Worm (Caenorhabditis elegans) whole organism, L4 larva: ENCODE data around the gene nhr-285.

Source experiments
- ZK337.2 ChIP-seq: fragments of 200-800 bp; sonication (Bioruptor generic); IDR thresholded peaks from 2 replicates; pipeline ENCODE4 v1.3.6; 2022; ENCODE audit warnings: missing genetic modification reagents, missing genetic modification characterization, missing compliant biosample characterization
- ZK546.5 ChIP-seq, 2 experiments: sonication (generic microtip); optimal IDR thresholded peaks; 2 replicates each; lab custom pipeline; 2017; ENCODE audit warnings: missing biosample characterization in 2 of 2, missing genetic modification characterization in 2 of 2
- aha-1 ChIP-seq: fragments of 150-350 bp; peaks from one replicate; lab custom pipeline; 2014; ENCODE audit warnings: missing biosample characterization, missing genetic modification characterization
- ceh-62 ChIP-seq: sonication (generic microtip); optimal IDR thresholded peaks from 2 replicates; lab custom pipeline; 2017; ENCODE audit warnings: missing biosample characterization, missing genetic modification characterization
- cey-2 ChIP-seq: sonication (generic microtip); optimal IDR thresholded peaks from 3 replicates; lab custom pipeline; 2017; ENCODE audit warnings: missing genetic modification characterization, mild to moderate bottlenecking, missing compliant biosample characterization, antibody characterized with exemption, borderline replicate concordance; ENCODE audit not compliant: insufficient read depth
- daf-12 ChIP-seq: fragments of 150-350 bp; optimal IDR thresholded peaks from 2 replicates; lab custom pipeline; 2014; ENCODE audit warnings: missing biosample characterization, missing genetic modification reagents, missing genetic modification characterization
- daf-16 ChIP-seq, 3 experiments: sonication (generic microtip); optimal IDR thresholded peaks; 2 replicates each; lab custom pipeline; 2016 to 2017; ENCODE audit warnings: missing genetic modification characterization in 3 of 3, missing genetic modification reagents in 3 of 3, mild to moderate bottlenecking in 2 of 3, missing compliant biosample characterization in 2 of 3, missing biosample characterization in 1 of 3, moderate library complexity in 1 of 3
- dve-1 ChIP-seq: sonication (generic microtip); optimal IDR thresholded peaks from 2 replicates; lab custom pipeline; 2017; ENCODE audit warnings: antibody characterized with exemption, mild to moderate bottlenecking, missing genetic modification characterization, missing compliant biosample characterization; ENCODE audit not compliant: insufficient read depth
- fkh-10 ChIP-seq: fragments of 150-350 bp; optimal IDR thresholded peaks from 2 replicates; lab custom pipeline; 2014; ENCODE audit warnings: missing biosample characterization, missing genetic modification reagents, missing genetic modification characterization
- hlh-30 ChIP-seq: sonication (generic microtip); optimal IDR thresholded peaks from 2 replicates; lab custom pipeline; 2017; ENCODE audit warnings: antibody characterized with exemption, mild to moderate bottlenecking, missing genetic modification characterization, missing compliant biosample characterization; ENCODE audit not compliant: insufficient read depth
- lin-13 ChIP-seq: fragments of 150-350 bp; optimal IDR thresholded peaks from 2 replicates; lab custom pipeline; 2014; ENCODE audit warnings: missing biosample characterization, missing genetic modification reagents, missing genetic modification characterization
- lin-15B ChIP-seq: fragments of 150-350 bp; sonication (generic microtip); optimal IDR thresholded peaks from 3 replicates; lab custom pipeline; 2014; ENCODE audit warnings: missing biosample characterization, missing genetic modification characterization
- lir-3 ChIP-seq: sonication (generic microtip); optimal IDR thresholded peaks from 2 replicates; lab custom pipeline; 2016; ENCODE audit warnings: mild to moderate bottlenecking, missing genetic modification characterization, missing compliant biosample characterization
- madf-5 ChIP-seq, 2 experiments: fragments of 200-800 bp; sonication (Bioruptor generic); IDR thresholded peaks; 2 replicates each; pipeline ENCODE4 v1.3.6; 2022; ENCODE audit warnings: missing compliant biosample characterization in 2 of 2, missing genetic modification characterization in 2 of 2
- madf-9 ChIP-seq: fragments of 200-800 bp; sonication (Bioruptor generic); conservative IDR thresholded peaks from 2 replicates; pipeline ENCODE4 v1.3.6; 2022; ENCODE audit warnings: missing genetic modification reagents, missing genetic modification characterization, missing compliant biosample characterization
- mdl-1 ChIP-seq, 2 experiments: fragments of 150-350 bp in 1 of 2; sonication (generic microtip) in 1 of 2; optimal IDR thresholded peaks; 2 replicates each; lab custom pipeline; 2014 to 2017; ENCODE audit warnings: missing biosample characterization in 2 of 2, missing genetic modification characterization in 2 of 2
- nhr-10 ChIP-seq: fragments of 150-350 bp; optimal IDR thresholded peaks from 2 replicates; lab custom pipeline; 2014; ENCODE audit warnings: missing biosample characterization, missing genetic modification characterization
- saeg-2 ChIP-seq: fragments of 200-800 bp; sonication (Bioruptor generic); IDR thresholded peaks from 2 replicates; pipeline ENCODE4 v1.3.6; 2022; ENCODE audit warnings: missing genetic modification reagents, missing genetic modification characterization, missing compliant biosample characterization
- set-16 ChIP-seq: fragments of 200-800 bp; sonication (Bioruptor generic); IDR thresholded peaks from 2 replicates; pipeline ENCODE4 v1.3.6; 2022; ENCODE audit warnings: missing genetic modification reagents, missing genetic modification characterization, missing compliant biosample characterization
- spr-1 ChIP-seq: sonication (generic microtip); optimal IDR thresholded peaks from 2 replicates; lab custom pipeline; 2016; ENCODE audit warnings: mild to moderate bottlenecking, missing genetic modification characterization, missing compliant biosample characterization
- tra-1 ChIP-seq: fragments of 200-800 bp; sonication (Bioruptor generic); IDR thresholded peaks from 2 replicates; pipeline ENCODE4 v1.3.6; 2022; ENCODE audit warnings: missing genetic modification reagents, missing genetic modification characterization, missing compliant biosample characterization

nhr-285 gene

ce11 chrV:15733020-15733419, 46.0 kb downstream of the nhr-285 start:
- TF ChIP-seq set-16 (peak; percentile 64), fkh-10 (GFP tag; lab: Kevin White, UChicago) (no peak), aha-1 (tag; lab: Kevin White, UChicago) (peak; percentile 11)

- TF ChIP-seq ceh-62 (tag; lab: Kevin White, UChicago) (no peak), lir-3 (no peak), hlh-30 (tag; lab: Kevin White, UChicago) (no peak), tra-1 (GFP tag; lab: Robert Waterston, UW) (no peak), ZK337.2 (GFP tag; lab: Robert Waterston, UW) (no peak), lin-15B (no peak), saeg-2 (GFP tag; lab: Robert Waterston, UW) (no peak), nhr-10 (no peak), daf-16 (GFP tag; optimal IDR thresholded peaks at IDR 0.05; lab: Kevin White, UChicago) (no peak), daf-16 (tag; optimal IDR thresholded peaks at IDR 0.05; lab: Kevin White, UChicago) (no peak)
These were observed 46.8 kb downstream of the nhr-285 start, which contains the start of gene str-38 for ce11 chrV:15732209-15732608. TSS of gene str-38 (minus strand) at chrV:15732309.

- TF ChIP-seq madf-9 (GFP tag; lab: Robert Waterston, UW): no peak
- no peak for TF ChIP-seq daf-12 (tag; lab: Kevin White, UChicago)
- no peak for TF ChIP-seq ZK546.5 (tag; optimal IDR thresholded peaks at IDR 0.05; lab: Kevin White, UChicago)
- no peak for TF ChIP-seq spr-1 (tag; lab: Kevin White, UChicago)
- no peak for TF ChIP-seq madf-5 (GFP tag; IDR thresholded peaks at IDR 0.05; lab: Robert Waterston, UW)
- TF ChIP-seq dve-1: no peak
- no peak for TF ChIP-seq lin-13 (GFP tag; lab: Kevin White, UChicago)
- TF ChIP-seq cey-2 (tag; lab: Kevin White, UChicago): no peak
- TF ChIP-seq mdl-1 (tag; optimal IDR thresholded peaks at IDR 0.05; lab: Kevin White, UChicago): no peak
These were observed 48.6 kb downstream of the nhr-285 start, which contains the start of gene Y6E2A.10 for ce11 chrV:15730459-15730858. TSS of gene Y6E2A.10 (minus strand) at chrV:15730559.
